Fruit fly (Drosophila melanogaster): ENCODE data around the gene CSN6.

- TF ChIP-seq EcR (GFP tag; optimal IDR thresholded peaks at IDR 0.05), result no peak
- TF ChIP-seq CG34367 (tag; optimal IDR thresholded peaks at IDR 0.05), result no peak
- no peak for TF ChIP-seq CG17806 (tag; optimal IDR thresholded peaks at IDR 0.05)
- TF ChIP-seq Pif1B (GFP tag; optimal IDR thresholded peaks at IDR 0.05), result no peak
- no peak for TF ChIP-seq CG15710 (tag; optimal IDR thresholded peaks at IDR 0.05)
- no peak for TF ChIP-seq CG14655 (GFP tag; optimal IDR thresholded peaks at IDR 0.05)
- no peak for TF ChIP-seq Ets98B (GFP tag; IDR thresholded peaks at IDR 0.05)
- no peak for TF ChIP-seq rn (GFP tag; IDR thresholded peaks at IDR 0.05)
- no peak for TF ChIP-seq Pif1A (GFP tag; optimal IDR thresholded peaks at IDR 0.05)
- TF ChIP-seq CG13204 (GFP tag; optimal IDR thresholded peaks at IDR 0.05), result no peak
- TF ChIP-seq CG10348 (GFP tag; IDR thresholded peaks at IDR 0.05), result no peak
- TF ChIP-seq Snoo (tag; optimal IDR thresholded peaks at IDR 0.05), result no peak
- no peak for TF ChIP-seq CG8159 (tag; optimal IDR thresholded peaks at IDR 0.05)
These were observed 12.1 kb upstream of the CSN6 start for dm6 chr3R:22568508-22568907.

All from whole organism, pupa.